Fruit fly (Drosophila melanogaster): Measurements from ENCODE around the gene spi.
A peak's percentile ranks its signal among the peaks of the same experiment; 100 is the strongest.

Gene spi

DNA sequence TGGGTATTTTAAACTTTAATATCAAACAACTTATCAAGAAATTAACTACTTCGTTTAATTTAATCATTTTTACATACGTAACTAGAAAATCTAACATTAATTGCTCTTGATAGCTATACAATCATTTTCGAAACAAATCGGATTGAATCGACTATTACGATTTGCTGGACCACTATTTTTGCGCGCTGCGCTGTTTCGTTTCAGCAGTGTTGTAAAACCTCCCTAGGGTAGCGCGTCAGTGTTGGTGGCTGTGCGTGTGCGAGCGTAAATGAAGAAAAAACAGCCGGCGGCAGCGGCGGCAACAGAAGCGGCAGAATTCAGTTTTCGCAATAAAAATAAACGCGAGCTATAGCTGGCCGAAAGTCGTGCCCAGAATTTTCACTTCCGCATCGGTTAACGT is 43.9 kb downstream of the spi start, which contains the start of gene CG33116 (continued):
- TF ChIP-seq dysf (GFP tag; IDR thresholded peaks at IDR 0.05) (peak; percentile 80), Adf1 (GFP tag; IDR thresholded peaks at IDR 0.05) (peak; percentile 91), CG11093 (GFP tag; IDR thresholded peaks at IDR 0.05) (peak; percentile 20; the same call in 1 of the 3 replicates), Dref (GFP tag; IDR thresholded peaks at IDR 0.05) (peak; percentile 35; the same call in 1 of the 2 replicates), CG10147 (GFP tag; optimal IDR thresholded peaks at IDR 0.05) (peak; percentile 45), Neu2 (GFP tag; optimal IDR thresholded peaks at IDR 0.05; ENCODE audit: borderline replicate concordance) (peak; percentile 5), tio (GFP tag; optimal IDR thresholded peaks at IDR 0.05) (peak; percentile 70), lab (GFP tag; optimal IDR thresholded peaks at IDR 0.05) (peak; percentile 90), CG32532 (GFP tag; IDR thresholded peaks at IDR 0.05) (peak; percentile 82), Dll (GFP tag; IDR thresholded peaks at IDR 0.05; ENCODE audit: partially characterized antibody) (0 out of 4 replicates have a peak, but pooled peaks have one; percentile 35), CG34376 (GFP tag; optimal IDR thresholded peaks at IDR 0.05) (peak; percentile 61), CG4282 (GFP tag; optimal IDR thresholded peaks at IDR 0.05) (peak; percentile 47), CG17361 (GFP tag; IDR thresholded peaks at IDR 0.05) (peak; percentile 84), CG1233 (GFP tag; optimal IDR thresholded peaks at IDR 0.05) (peak; percentile 80), caup (GFP tag; optimal IDR thresholded peaks at IDR 0.05; ENCODE audit: severe bottlenecking) (peak; percentile 82), CG3838 (GFP tag; optimal IDR thresholded peaks at IDR 0.05) (peak; percentile 29), D19B (GFP tag; optimal IDR thresholded peaks at IDR 0.05) (peak; percentile 47), cato (GFP tag; optimal IDR thresholded peaks at IDR 0.05; ENCODE audit: borderline replicate concordance) (peak; percentile 51), pho (GFP tag; optimal IDR thresholded peaks at IDR 0.05) (peak; percentile 81), dm (GFP tag; optimal IDR thresholded peaks at IDR 0.05) (peak; percentile 75), Atf-2 (GFP tag; optimal IDR thresholded peaks at IDR 0.05) (peak; percentile 65), CG14965 (GFP tag; optimal IDR thresholded peaks at IDR 0.05; ENCODE audit: borderline replicate concordance) (peak; percentile 44), Atf3 (GFP tag; optimal IDR thresholded peaks at IDR 0.05) (peak; percentile 70), CG7745 (tag; optimal IDR thresholded peaks at IDR 0.05) (peak; percentile 14), CG13296 (GFP tag; optimal IDR thresholded peaks at IDR 0.05) (peak; percentile 74), nau (GFP tag; optimal IDR thresholded peaks at IDR 0.05) (no peak), CG8359 (GFP tag; optimal IDR thresholded peaks at IDR 0.05; ENCODE audit: borderline replicate concordance) (peak; percentile 42), CG11504 (tag; optimal IDR thresholded peaks at IDR 0.05) (peak; percentile 84), CG10462 (GFP tag; optimal IDR thresholded peaks at IDR 0.05) (peak; percentile 56), CG9876 (GFP tag; optimal IDR thresholded peaks at IDR 0.05) (peak; percentile 69), D (optimal IDR thresholded peaks at IDR 0.05) (no peak), D (GFP tag; optimal IDR thresholded peaks at IDR 0.05) (peak; percentile 63), Spps (tag; optimal IDR thresholded peaks at IDR 0.05) (peak; percentile 56), ind (GFP tag; optimal IDR thresholded peaks at IDR 0.05) (peak; percentile 85), gsb-n (tag; optimal IDR thresholded peaks at IDR 0.05) (peak; percentile 78), gce (GFP tag; IDR thresholded peaks at IDR 0.05) (peak; percentile 27; the same call in 1 of the 3 replicates), repo (GFP tag; optimal IDR thresholded peaks at IDR 0.05) (peak; percentile 82), Xbp1 (GFP tag; optimal IDR thresholded peaks at IDR 0.05) (peak; percentile 89), CG15514 (GFP tag; optimal IDR thresholded peaks at IDR 0.05) (peak; percentile 78), Ets65A (GFP tag) (peak; percentile 98), Mrtf (GFP tag; IDR thresholded peaks at IDR 0.05) (peak; percentile 40; the same call in 1 of the 3 replicates), CG5180 (GFP tag; optimal IDR thresholded peaks at IDR 0.05) (peak; percentile 9), Doc3 (GFP tag; IDR thresholded peaks at IDR 0.05; ENCODE audit: partially characterized antibody) (no peak), az2 (GFP tag; optimal IDR thresholded peaks at IDR 0.05) (peak; percentile 85), sisA (GFP tag; IDR thresholded peaks at IDR 0.05) (peak; percentile 63), CG11456 (GFP tag; IDR thresholded peaks at IDR 0.05) (peak; percentile 85), vfl (GFP tag; optimal IDR thresholded peaks at IDR 0.05) (peak; percentile 87), CG3407 (GFP tag; optimal IDR thresholded peaks at IDR 0.05) (peak; percentile 66), CG31224 (GFP tag; IDR thresholded peaks at IDR 0.05) (0 out of 2 replicates have a peak, but pooled peaks have one; percentile 26), CG3281 (GFP tag; optimal IDR thresholded peaks at IDR 0.05) (peak; percentile 74)
